Fruit fly (Drosophila melanogaster) whole organism, embryonic: Measurements from ENCODE around the gene Trpgamma.

ENCODE experiments used
- Adf1 ChIP-seq: fragments of 200-800 bp; sonication (Bioruptor generic); IDR thresholded peaks from 2 replicates; pipeline ENCODE4 v1.3.6; 2022; ENCODE audit warnings: missing biosample characterization, missing genetic modification characterization
- Asciz ChIP-seq: fragments of 200-800 bp; sonication (Bioruptor generic); optimal IDR thresholded peaks from 2 replicates; lab custom pipeline; 2017; ENCODE audit warnings: missing biosample characterization, mild to moderate bottlenecking, missing genetic modification characterization, missing genetic modification reagents
- Atf6 ChIP-seq: fragments of 200-800 bp; sonication (Bioruptor generic); IDR thresholded peaks from 2 replicates; pipeline ENCODE4 v1.3.6; 2022; ENCODE audit warnings: missing biosample characterization, missing genetic modification characterization
- B-H1 ChIP-seq: fragments of 200-800 bp; sonication (Bioruptor generic); IDR thresholded peaks from 3 replicates; pipeline ENCODE4 v1.3.6; 2022; ENCODE audit warnings: missing biosample characterization, missing genetic modification characterization
- CG10209 ChIP-seq: fragments of 200-800 bp; sonication (Bioruptor generic); optimal IDR thresholded peaks from 3 replicates; lab custom pipeline; 2017; ENCODE audit warnings: missing biosample characterization, mild to moderate bottlenecking, missing genetic modification characterization, missing genetic modification reagents
- CG12236 ChIP-seq: fragments of 200-800 bp; sonication (Bioruptor generic); optimal IDR thresholded peaks from 2 replicates; lab custom pipeline; 2016; ENCODE audit warnings: missing biosample characterization, missing genetic modification characterization
- CG12769 ChIP-seq: fragments of 200-800 bp; sonication (Bioruptor generic); optimal IDR thresholded peaks from 2 replicates; lab custom pipeline; 2019; ENCODE audit warnings: missing biosample characterization, mild to moderate bottlenecking, missing genetic modification characterization, moderate library complexity
- CG13424 ChIP-seq: fragments of 200-800 bp; sonication (Bioruptor generic); optimal IDR thresholded peaks from 2 replicates; lab custom pipeline; 2019; ENCODE audit warnings: missing biosample characterization, mild to moderate bottlenecking, missing genetic modification characterization, moderate library complexity
- CG1602 ChIP-seq: fragments of 200-800 bp; sonication (Bioruptor generic); optimal IDR thresholded peaks from 3 replicates; lab custom pipeline; 2016; ENCODE audit warnings: missing biosample characterization, missing genetic modification characterization
- CG1603 ChIP-seq: fragments of 200-800 bp; sonication (Bioruptor generic); optimal IDR thresholded peaks from 2 replicates; lab custom pipeline; 2019; ENCODE audit warnings: missing biosample characterization, mild to moderate bottlenecking, missing genetic modification characterization, moderate library complexity
- CG17361 ChIP-seq: fragments of 200-800 bp; sonication (Bioruptor generic); IDR thresholded peaks from 3 replicates; pipeline ENCODE4 v1.3.6; 2022; ENCODE audit warnings: missing biosample characterization, missing genetic modification characterization
- CG18619 ChIP-seq: fragments of 200-800 bp; sonication (Bioruptor generic); optimal IDR thresholded peaks from 3 replicates; lab custom pipeline; 2017; ENCODE audit warnings: missing biosample characterization, mild to moderate bottlenecking, missing genetic modification characterization
- CG2889 ChIP-seq: fragments of 200-800 bp; sonication (Bioruptor generic); IDR thresholded peaks from 3 replicates; pipeline ENCODE4 v1.3.6; 2022; ENCODE audit warnings: missing biosample characterization, missing genetic modification characterization
- CG32772 ChIP-seq: fragments of 200-800 bp; sonication (Bioruptor generic); IDR thresholded peaks from 2 replicates; pipeline ENCODE4 v1.3.6; 2022; ENCODE audit warnings: missing biosample characterization, missing genetic modification characterization
- CG4854 ChIP-seq: fragments of 200-800 bp; sonication (Bioruptor generic); optimal IDR thresholded peaks from 2 replicates; lab custom pipeline; 2016; ENCODE audit warnings: missing biosample characterization, missing genetic modification characterization, inconsistent platforms
- CG5180 ChIP-seq: fragments of 200-800 bp; sonication (Bioruptor generic); optimal IDR thresholded peaks from 3 replicates; lab custom pipeline; 2017; ENCODE audit warnings: missing biosample characterization, missing genetic modification characterization, mild to moderate bottlenecking, moderate library complexity, missing genetic modification reagents
- CG6175 ChIP-seq: fragments of 200-800 bp; sonication (Bioruptor generic); IDR thresholded peaks from 3 replicates; pipeline ENCODE4 v1.3.6; 2022; ENCODE audit warnings: missing biosample characterization, missing genetic modification characterization
- CG8089 ChIP-seq: fragments of 200-800 bp; sonication (Bioruptor generic); optimal IDR thresholded peaks from 3 replicates; lab custom pipeline; 2016; ENCODE audit warnings: missing biosample characterization, missing genetic modification characterization
- CG8359 ChIP-seq: fragments of 200-800 bp; sonication (Bioruptor generic); optimal IDR thresholded peaks from 2 replicates; lab custom pipeline; 2017; ENCODE audit warnings: missing biosample characterization, mild to moderate bottlenecking, missing genetic modification characterization, borderline replicate concordance
- CG8924 ChIP-seq: fragments of 200-800 bp; optimal IDR thresholded peaks from 3 replicates; lab custom pipeline; 2019; ENCODE audit warnings: missing biosample characterization, mild to moderate bottlenecking, missing genetic modification characterization, moderate library complexity
- CG9215 ChIP-seq: fragments of 200-800 bp; sonication (Bioruptor generic); IDR thresholded peaks from 2 replicates; pipeline ENCODE4 v1.3.6; 2022; ENCODE audit warnings: missing biosample characterization, missing genetic modification characterization
- CrebB ChIP-seq: fragments of 200-800 bp; sonication (Bioruptor generic); optimal IDR thresholded peaks from 3 replicates; lab custom pipeline; 2018; ENCODE audit warnings: missing biosample characterization, mild to moderate bottlenecking, missing genetic modification characterization
- Dip3 ChIP-seq: fragments of 200-800 bp; sonication (Bioruptor generic); optimal IDR thresholded peaks from 3 replicates; lab custom pipeline; 2016; ENCODE audit warnings: missing biosample characterization, missing genetic modification characterization
- Dll ChIP-seq: fragments of 200-800 bp; sonication (Bioruptor generic); IDR thresholded peaks from 4 replicates; pipeline ENCODE4 v1.3.6; 2022; ENCODE audit warnings: missing biosample characterization, missing genetic modification characterization; ENCODE audit not compliant: partially characterized antibody
- E2f1 ChIP-seq: fragments of 200-800 bp; sonication (Bioruptor generic); IDR thresholded peaks from 2 replicates; pipeline ENCODE4 v1.3.6; 2022; ENCODE audit warnings: missing biosample characterization, missing genetic modification characterization
- HLH3B ChIP-seq: fragments of 200-800 bp; sonication (Bioruptor generic); IDR thresholded peaks from 2 replicates; pipeline ENCODE4 v1.3.6; 2022; ENCODE audit warnings: missing biosample characterization, missing genetic modification characterization
- HmgD ChIP-seq: fragments of 200-800 bp; sonication (Bioruptor generic); optimal IDR thresholded peaks from 3 replicates; lab custom pipeline; 2016; ENCODE audit warnings: missing biosample characterization, missing genetic modification characterization
- Hr78 ChIP-seq, 2 experiments: fragments of 200-800 bp in 1 of 2; fragments of >200 bp in 1 of 2; sonication (Bioruptor generic) in 1 of 2; optimal IDR thresholded peaks; 2 replicates each; lab custom pipeline; 2017 to 2019; ENCODE audit warnings: missing biosample characterization in 2 of 2, missing genetic modification characterization in 2 of 2, mild to moderate bottlenecking in 1 of 2, moderate library complexity in 1 of 2
- Mes4 ChIP-seq: fragments of 200-800 bp; sonication (Bioruptor generic); optimal IDR thresholded peaks from 2 replicates; lab custom pipeline; 2016; ENCODE audit warnings: missing biosample characterization, missing genetic modification characterization
- Mrtf ChIP-seq: fragments of 200-800 bp; sonication (Bioruptor generic); IDR thresholded peaks from 3 replicates; pipeline ENCODE4 v1.3.6; 2022; ENCODE audit warnings: missing biosample characterization, missing genetic modification characterization
- NfI ChIP-seq: fragments of 200-800 bp; sonication (Bioruptor generic); optimal IDR thresholded peaks from 3 replicates; lab custom pipeline; 2018; ENCODE audit warnings: missing biosample characterization, mild to moderate bottlenecking, missing genetic modification characterization, moderate library complexity
- Usf ChIP-seq: fragments of 200-800 bp; sonication (Bioruptor generic); optimal IDR thresholded peaks from 2 replicates; lab custom pipeline; 2017; ENCODE audit warnings: missing genotype, missing biosample characterization, missing genetic modification characterization
- ab ChIP-seq: fragments of 200-800 bp; sonication (Bioruptor generic); optimal IDR thresholded peaks from 2 replicates; lab custom pipeline; 2016; ENCODE audit warnings: missing biosample characterization, missing genetic modification characterization
- caup ChIP-seq: fragments of 200-800 bp; sonication (Bioruptor generic); optimal IDR thresholded peaks from 3 replicates; lab custom pipeline; 2017; ENCODE audit warnings: missing biosample characterization, mild to moderate bottlenecking, missing genetic modification characterization, moderate library complexity; ENCODE audit not compliant: severe bottlenecking
- chif ChIP-seq, 2 experiments: fragments of 200-800 bp; sonication (Bioruptor generic); optimal IDR thresholded peaks; 3 replicates each; lab custom pipeline; 2016; ENCODE audit warnings: missing biosample characterization in 2 of 2, missing genetic modification characterization in 2 of 2
- chinmo ChIP-seq: fragments of 200-800 bp; sonication (Bioruptor generic); IDR thresholded peaks from 4 replicates; pipeline ENCODE4 v1.3.6; 2022; ENCODE audit warnings: missing biosample characterization, missing genetic modification characterization; ENCODE audit not compliant: partially characterized antibody
- danr ChIP-seq: fragments of 200-800 bp; sonication (Bioruptor generic); IDR thresholded peaks from 2 replicates; pipeline ENCODE4 v1.3.6; 2022; ENCODE audit warnings: missing biosample characterization, missing genetic modification characterization
- gsb-n ChIP-seq: fragments of 200-800 bp; sonication (Bioruptor generic); optimal IDR thresholded peaks from 3 replicates; lab custom pipeline; 2018; ENCODE audit warnings: missing biosample characterization, mild to moderate bottlenecking, missing genetic modification characterization
- hkb ChIP-seq, 2 experiments: fragments of 200-800 bp in 1 of 2; fragments of >200 bp in 1 of 2; sonication (Bioruptor generic) in 1 of 2; IDR thresholded peaks in 1 of 2; optimal IDR thresholded peaks in 1 of 2; 2 replicates each; pipeline versions ENCODE4 v1.3.6 to Lab custom; 2017 to 2022; ENCODE audit warnings: missing biosample characterization in 1 of 2, missing genetic modification characterization in 1 of 2
- jumu ChIP-seq: fragments of 200-800 bp; sonication (Bioruptor generic); optimal IDR thresholded peaks from 3 replicates; lab custom pipeline; 2016; ENCODE audit warnings: missing biosample characterization, missing genetic modification characterization
- lilli ChIP-seq: fragments of 200-800 bp; sonication (Bioruptor generic); optimal IDR thresholded peaks from 3 replicates; lab custom pipeline; 2016; ENCODE audit warnings: missing biosample characterization, missing genetic modification characterization
- lmd ChIP-seq: fragments of 200-800 bp; sonication (Bioruptor generic); IDR thresholded peaks from 2 replicates; pipeline ENCODE4 v1.3.6; 2022; ENCODE audit warnings: missing biosample characterization, missing genetic modification characterization
- mld ChIP-seq: fragments of 200-800 bp; sonication (Bioruptor generic); IDR thresholded peaks from 3 replicates; pipeline ENCODE4 v1.3.6; 2022; ENCODE audit warnings: missing biosample characterization, missing genetic modification characterization; ENCODE audit not compliant: partially characterized antibody
- oc ChIP-seq: fragments of 200-800 bp; sonication (Bioruptor generic); optimal IDR thresholded peaks from 2 replicates; lab custom pipeline; 2018; ENCODE audit warnings: missing biosample characterization, mild to moderate bottlenecking, missing genetic modification characterization, moderate library complexity
- onecut ChIP-seq: fragments of 200-800 bp; sonication (Bioruptor generic); IDR thresholded peaks from 2 replicates; pipeline ENCODE4 v1.3.6; 2022; ENCODE audit warnings: missing biosample characterization, missing genetic modification characterization
- otp ChIP-seq: fragments of 200-800 bp; sonication (Bioruptor generic); IDR thresholded peaks from 3 replicates; pipeline ENCODE4, ENCODE4 v1.3.6; 2022; ENCODE audit warnings: missing biosample characterization, missing genetic modification characterization
- peb ChIP-seq: fragments of 200-800 bp; sonication (Bioruptor generic); IDR thresholded peaks from 2 replicates; pipeline ENCODE4 v1.3.6; 2022; ENCODE audit warnings: missing biosample characterization, missing genetic modification characterization
- run ChIP-seq: fragments of 200-800 bp; sonication (Bioruptor generic); optimal IDR thresholded peaks from 3 replicates; lab custom pipeline; 2018; ENCODE audit warnings: missing biosample characterization, mild to moderate bottlenecking, missing genetic modification characterization
- tx ChIP-seq: fragments of 200-800 bp; sonication (Bioruptor generic); optimal IDR thresholded peaks from 2 replicates; lab custom pipeline; 2016; ENCODE audit warnings: missing biosample characterization, missing genetic modification characterization

Gene Trpgamma

dm6 chr2L:16643961-16644360, 32.5 kb downstream of the Trpgamma start (continued):
- TF ChIP-seq jumu (GFP tag; lab: Kevin White, UChicago) = peak; percentile 22
- TF ChIP-seq onecut (GFP tag; lab: Robert Waterston, UW) = peak; percentile 35; the same call in 1 of the 2 replicates
- TF ChIP-seq danr (GFP tag; lab: Robert Waterston, UW) = peak; percentile 45; the same call in 1 of the 2 replicates
- TF ChIP-seq Asciz = peak; percentile 75
- peak; percentile 52 for TF ChIP-seq CG18619 (GFP tag; lab: Kevin White, UChicago)
- TF ChIP-seq CG1603 (tag; lab: Kevin White, UChicago) = peak; percentile 56
- TF ChIP-seq Mes4 = peak; percentile 48
- 0 out of 3 replicates have a peak, but pooled peaks have one; percentile 58 for TF ChIP-seq Mrtf (GFP tag; lab: Robert Waterston, UW)
- TF ChIP-seq CG13424 (tag; lab: Kevin White, UChicago) = peak; percentile 72
- TF ChIP-seq E2f1 (GFP tag; lab: Robert Waterston, UW) = peak; percentile 44; the same call in 1 of the 2 replicates
- no peak; the same call in 1 of the 2 replicates for TF ChIP-seq Atf6
- TF ChIP-seq Dll (GFP tag; lab: Robert Waterston, UW) = no peak
- TF ChIP-seq chinmo (GFP tag; lab: Robert Waterston, UW) = no peak
- TF ChIP-seq peb (GFP tag; lab: Robert Waterston, UW) = peak; percentile 40; the same call in 1 of the 2 replicates
- peak; percentile 44 for TF ChIP-seq CG8924 (tag; lab: Kevin White, UChicago)
- TF ChIP-seq CG5180 (GFP tag; lab: Kevin White, UChicago) = peak; percentile 35
- TF ChIP-seq CG32772 (GFP tag; lab: Robert Waterston, UW) = peak; percentile 48; the same call in 1 of the 2 replicates
- peak; percentile 64; the same call in 2 of the 3 replicates for TF ChIP-seq CG17361 (GFP tag; lab: Robert Waterston, UW)
- peak; percentile 42 for TF ChIP-seq caup (GFP tag; lab: Kevin White, UChicago)
- TF ChIP-seq chif (GFP tag; optimal IDR thresholded peaks at IDR 0.05; lab: Kevin White, UChicago) = peak; percentile 35 to 66
- TF ChIP-seq CG1602 (GFP tag; lab: Kevin White, UChicago) = peak; percentile 38
- no peak for TF ChIP-seq HmgD (GFP tag; lab: Kevin White, UChicago)
- TF ChIP-seq CrebB (tag; lab: Kevin White, UChicago) = no peak
- peak; percentile 48 for TF ChIP-seq CG10209 (GFP tag; lab: Kevin White, UChicago)
- no peak for TF ChIP-seq Hr78 (GFP tag; optimal IDR thresholded peaks at IDR 0.05; lab: Kevin White, UChicago)
- peak; percentile 56 for TF ChIP-seq lilli (GFP tag; lab: Kevin White, UChicago)
- TF ChIP-seq mld = no peak
- peak; percentile 59; the same call in 2 of the 3 replicates for TF ChIP-seq B-H1 (GFP tag; lab: Robert Waterston, UW)
- peak; percentile 34 for TF ChIP-seq Dip3 (GFP tag; lab: Kevin White, UChicago)
- peak; percentile 51 for TF ChIP-seq CG9215 (GFP tag; lab: Robert Waterston, UW)
- TF ChIP-seq gsb-n (tag; lab: Kevin White, UChicago) = peak; percentile 50
- TF ChIP-seq Adf1 (GFP tag; lab: Robert Waterston, UW) = no peak
- peak; percentile 60 for TF ChIP-seq CG8089 (GFP tag; lab: Kevin White, UChicago)
- peak; percentile 54 for TF ChIP-seq NfI (GFP tag; lab: Kevin White, UChicago)
- peak; percentile 43 for TF ChIP-seq CG12769
- no peak for TF ChIP-seq CG6175 (GFP tag; lab: Robert Waterston, UW)
- peak; percentile 9 for TF ChIP-seq CG4854 (GFP tag; lab: Kevin White, UChicago)
- peak; percentile 12 for TF ChIP-seq Usf (GFP tag; lab: Kevin White, UChicago)
- peak; percentile 6 for TF ChIP-seq CG12236 (GFP tag; lab: Kevin White, UChicago)
- peak; percentile 56 for TF ChIP-seq oc (tag; lab: Kevin White, UChicago)
- TF ChIP-seq CG8359 (GFP tag; lab: Kevin White, UChicago) = peak; percentile 21
- no peak for TF ChIP-seq hkb (optimal IDR thresholded peaks at IDR 0.05; lab: Kevin White, UChicago)
- peak; percentile 65 for TF ChIP-seq hkb (GFP tag; IDR thresholded peaks at IDR 0.05; lab: Robert Waterston, UW)
- TF ChIP-seq CG2889 = 0 out of 3 replicates have a peak, but pooled peaks have one; percentile 32
- peak; percentile 32 for TF ChIP-seq run
- peak; percentile 55 for TF ChIP-seq HLH3B (GFP tag; lab: Robert Waterston, UW)
- TF ChIP-seq otp (GFP tag; lab: Robert Waterston, UW) = peak; percentile 68; the same call in 2 of the 3 replicates
- TF ChIP-seq ab (GFP tag; lab: Kevin White, UChicago) = peak; percentile 33
- peak; percentile 32 for TF ChIP-seq tx (GFP tag; lab: Kevin White, UChicago)
- TF ChIP-seq lmd = peak; percentile 67
